Fruit fly (Drosophila melanogaster): ENCODE measurements around the gene CG10068.

CG10068 gene

dm6 chr3R:7171384-7172099, 43.7 kb upstream of the CG10068 start (continued):
- peak; percentile 51 for TF ChIP-seq net (GFP tag; optimal IDR thresholded peaks at IDR 0.05)
- peak; percentile 69 for TF ChIP-seq OdsH (GFP tag; optimal IDR thresholded peaks at IDR 0.05)
- TF ChIP-seq Met (GFP tag; optimal IDR thresholded peaks at IDR 0.05) = peak; percentile 58
- TF ChIP-seq salr (GFP tag; optimal IDR thresholded peaks at IDR 0.05) = peak; percentile 55 to 71
- no peak for TF ChIP-seq dac (GFP tag; optimal IDR thresholded peaks at IDR 0.05)
- peak; percentile 6 for TF ChIP-seq Sox102F (GFP tag; optimal IDR thresholded peaks at IDR 0.05)
- peak; percentile 49 for TF ChIP-seq CG34406 (GFP tag; optimal IDR thresholded peaks at IDR 0.05)
- TF ChIP-seq Eip78C (GFP tag) = peak; percentile 92
- TF ChIP-seq CG6808 (GFP tag; optimal IDR thresholded peaks at IDR 0.05) = peak; percentile 81
- peak; percentile 52 for TF ChIP-seq lz (GFP tag; optimal IDR thresholded peaks at IDR 0.05)
- TF ChIP-seq topi (GFP tag; optimal IDR thresholded peaks at IDR 0.05) = peak; percentile 46
- TF ChIP-seq Ets21C (GFP tag; optimal IDR thresholded peaks at IDR 0.05) = peak; percentile 14
- no peak for TF ChIP-seq vri (GFP tag; optimal IDR thresholded peaks at IDR 0.05)
- peak; percentile 83 for TF ChIP-seq fd59A (GFP tag; optimal IDR thresholded peaks at IDR 0.05)
- no peak for TF ChIP-seq Eip93F (GFP tag; optimal IDR thresholded peaks at IDR 0.05)
- TF ChIP-seq Smox (GFP tag; optimal IDR thresholded peaks at IDR 0.05) = peak; percentile 30
- TF ChIP-seq CG6792 (GFP tag; optimal IDR thresholded peaks at IDR 0.05) = peak; percentile 47
- peak; percentile 21 for TF ChIP-seq CG8632 (GFP tag; optimal IDR thresholded peaks at IDR 0.05)
- TF ChIP-seq Lpt (GFP tag; optimal IDR thresholded peaks at IDR 0.05) = peak; percentile 53
- TF ChIP-seq Hr38 (GFP tag; optimal IDR thresholded peaks at IDR 0.05) = no peak
- peak; percentile 71 for TF ChIP-seq spab (GFP tag; optimal IDR thresholded peaks at IDR 0.05)
- peak; percentile 78 for TF ChIP-seq Eip75B (GFP tag; optimal IDR thresholded peaks at IDR 0.05)
- no peak for TF ChIP-seq fd85E (GFP tag; optimal IDR thresholded peaks at IDR 0.05)
- peak; percentile 85 for TF ChIP-seq Ets96B (tag; optimal IDR thresholded peaks at IDR 0.05)
- no peak for TF ChIP-seq CG11902 (GFP tag; optimal IDR thresholded peaks at IDR 0.05)
- no peak for TF ChIP-seq svp (GFP tag)
- peak; percentile 66 for TF ChIP-seq CG3919 (GFP tag; optimal IDR thresholded peaks at IDR 0.05)
- TF ChIP-seq Blimp-1 (GFP tag; optimal IDR thresholded peaks at IDR 0.05) = no peak
- TF ChIP-seq CG10669 (GFP tag; optimal IDR thresholded peaks at IDR 0.05) = peak; percentile 77
- TF ChIP-seq eg (GFP tag; IDR thresholded peaks at IDR 0.05) = no peak
- no peak for TF ChIP-seq CG11294 (GFP tag; IDR thresholded peaks at IDR 0.05)
- TF ChIP-seq cyc (GFP tag; optimal IDR thresholded peaks at IDR 0.05) = no peak
- TF ChIP-seq CG11762 (GFP tag; optimal IDR thresholded peaks at IDR 0.05; ENCODE audit: insufficient read depth) = peak; percentile 14
- no peak for TF ChIP-seq Sox15 (GFP tag; optimal IDR thresholded peaks at IDR 0.05)

dm6 chr3R:7169927-7170326, 42.1 kb upstream of the CG10068 start:
- TF ChIP-seq CG6792 (GFP tag; optimal IDR thresholded peaks at IDR 0.05) (no peak), CG11902 (GFP tag; optimal IDR thresholded peaks at IDR 0.05) (no peak), pdm3 (GFP tag; optimal IDR thresholded peaks at IDR 0.05) (no peak), svp (GFP tag) (no peak), OdsH (GFP tag; optimal IDR thresholded peaks at IDR 0.05) (no peak), CG8632 (GFP tag; optimal IDR thresholded peaks at IDR 0.05) (no peak), esn (GFP tag; optimal IDR thresholded peaks at IDR 0.05) (no peak)

dm6 chr3R:7162356-7163289, 34.8 kb upstream of the CG10068 start, which contains the start of gene sas:
sas (plus strand) TSS chr3R:7162808.
- TF ChIP-seq CG6163 (GFP tag; IDR thresholded peaks at IDR 0.05) = peak; percentile 42; the same call in 1 of the 3 replicates
- TF ChIP-seq CG15336 (GFP tag; IDR thresholded peaks at IDR 0.05) = no peak; the same call in 1 of the 2 replicates
- TF ChIP-seq Smox (GFP tag; optimal IDR thresholded peaks at IDR 0.05) = no peak
- no peak for TF ChIP-seq svp (GFP tag)
- no peak for TF ChIP-seq CG6792 (GFP tag; optimal IDR thresholded peaks at IDR 0.05)
- TF ChIP-seq Hr38 (GFP tag; optimal IDR thresholded peaks at IDR 0.05) = no peak
- TF ChIP-seq CG11294 (GFP tag; IDR thresholded peaks at IDR 0.05) = no peak
- no peak for TF ChIP-seq CG34406 (GFP tag; optimal IDR thresholded peaks at IDR 0.05)
- TF ChIP-seq CG3919 (GFP tag; optimal IDR thresholded peaks at IDR 0.05) = no peak
- peak; percentile 72 for TF ChIP-seq CG1621 (tag; optimal IDR thresholded peaks at IDR 0.05)
- TF ChIP-seq fd59A (GFP tag; optimal IDR thresholded peaks at IDR 0.05) = no peak
- TF ChIP-seq vri (GFP tag; optimal IDR thresholded peaks at IDR 0.05) = peak; percentile 41
- TF ChIP-seq Eip75B (GFP tag; optimal IDR thresholded peaks at IDR 0.05) = peak; percentile 8
- peak; percentile 29 for TF ChIP-seq CG6808 (GFP tag; optimal IDR thresholded peaks at IDR 0.05)
- TF ChIP-seq CG32006 (GFP tag; optimal IDR thresholded peaks at IDR 0.05) = no peak
- TF ChIP-seq net (GFP tag; optimal IDR thresholded peaks at IDR 0.05) = no peak
- TF ChIP-seq CG11762 (GFP tag; optimal IDR thresholded peaks at IDR 0.05; ENCODE audit: insufficient read depth) = no peak
- no peak for TF ChIP-seq CG10669 (GFP tag; optimal IDR thresholded peaks at IDR 0.05)
- TF ChIP-seq Sox15 (GFP tag; optimal IDR thresholded peaks at IDR 0.05) = no peak
- TF ChIP-seq CG8319 (GFP tag; optimal IDR thresholded peaks at IDR 0.05) = no peak
- 0 out of 3 replicates have a peak, but pooled peaks have one; percentile 32 for TF ChIP-seq CG8119 (GFP tag; IDR thresholded peaks at IDR 0.05)
- no peak for TF ChIP-seq salr (GFP tag; optimal IDR thresholded peaks at IDR 0.05)
- TF ChIP-seq fd85E (GFP tag; optimal IDR thresholded peaks at IDR 0.05) = no peak
- TF ChIP-seq Sox102F (GFP tag; optimal IDR thresholded peaks at IDR 0.05) = no peak
